Worm (Caenorhabditis elegans): Measurements from ENCODE around the gene W02F12.4.

The W02F12.4 gene

DNA sequence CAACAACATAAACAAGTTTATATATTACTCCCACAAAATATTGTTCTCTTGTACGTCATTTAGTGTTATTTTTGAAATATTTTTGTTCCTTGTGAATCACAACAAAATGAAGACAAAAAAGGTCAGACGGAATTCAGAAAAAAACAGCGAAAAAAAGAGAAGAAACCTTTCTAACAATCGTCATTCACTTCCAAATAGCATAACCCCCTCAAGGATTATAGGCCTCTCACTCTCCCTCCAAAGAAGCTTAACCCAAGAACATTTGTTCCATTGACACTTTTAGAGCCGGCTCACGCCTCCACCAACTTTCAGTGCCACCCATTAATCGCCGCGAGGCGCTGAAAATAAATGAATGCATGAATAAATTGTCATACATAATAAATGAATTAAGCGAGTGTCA, 47.2 kb downstream of the W02F12.4 start:
- TF ChIP-seq hmg-4 (GFP tag; optimal IDR thresholded peaks at IDR 0.05) (no peak), hnd-1 (tag; optimal IDR thresholded peaks at IDR 0.05) (no peak), pes-1 (GFP tag; IDR thresholded peaks at IDR 0.05) (no peak), ceh-13 (GFP tag; optimal IDR thresholded peaks at IDR 0.05) (no peak), tra-4 (tag; optimal IDR thresholded peaks at IDR 0.05) (no peak), flt-1 (GFP tag; IDR thresholded peaks at IDR 0.05) (no peak), ets-7 (tag; optimal IDR thresholded peaks at IDR 0.05) (no peak), scrt-1 (GFP tag; IDR thresholded peaks at IDR 0.05) (no peak), hmbx-1 (tag; optimal IDR thresholded peaks at IDR 0.05) (no peak), aly-1 (tag; optimal IDR thresholded peaks at IDR 0.05) (no peak), ama-1 (optimal IDR thresholded peaks at IDR 0.05) (no peak), B0310.2 (tag; optimal IDR thresholded peaks at IDR 0.05) (no peak), tbx-37 (GFP tag; conservative IDR thresholded peaks at IDR 0.05) (no peak), ceh-36 (tag; optimal IDR thresholded peaks at IDR 0.05) (no peak), F13C5.2 (tag; optimal IDR thresholded peaks at IDR 0.05) (no peak), sea-1 (GFP tag; conservative IDR thresholded peaks at IDR 0.05) (no peak), tbx-11 (GFP tag; IDR thresholded peaks at IDR 0.05) (no peak)

DNA sequence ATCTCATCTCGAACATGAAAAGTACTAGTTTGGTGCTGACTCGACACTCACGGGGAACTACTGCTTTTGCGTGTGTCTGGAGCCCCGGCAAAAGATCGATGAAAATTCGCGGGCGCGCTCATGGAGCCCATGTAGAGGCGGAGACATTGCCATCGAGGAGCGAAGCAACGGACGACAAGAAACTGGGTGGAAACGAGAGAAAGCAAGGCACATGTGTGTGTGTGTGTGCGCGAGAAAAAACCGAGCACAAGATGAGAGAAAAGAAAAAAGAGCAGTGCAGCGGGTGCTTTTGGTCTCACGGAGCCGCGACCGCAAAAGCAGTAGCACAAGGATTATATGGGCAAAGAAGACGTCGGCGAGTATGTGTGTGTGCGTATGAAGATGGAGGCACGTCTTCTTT, 48.0 kb downstream of the W02F12.4 start:
- TF ChIP-seq aly-1 (tag; optimal IDR thresholded peaks at IDR 0.05) (peak; percentile 11), F13C5.2 (tag; optimal IDR thresholded peaks at IDR 0.05) (peak; percentile 53), scrt-1 (GFP tag; IDR thresholded peaks at IDR 0.05) (no peak), tbx-11 (GFP tag; IDR thresholded peaks at IDR 0.05) (no peak), ama-1 (optimal IDR thresholded peaks at IDR 0.05) (no peak), tra-4 (tag; optimal IDR thresholded peaks at IDR 0.05) (no peak), ets-7 (tag; optimal IDR thresholded peaks at IDR 0.05) (no peak), ceh-36 (tag; optimal IDR thresholded peaks at IDR 0.05) (no peak), B0310.2 (tag; optimal IDR thresholded peaks at IDR 0.05) (no peak), tbx-37 (GFP tag; conservative IDR thresholded peaks at IDR 0.05) (no peak)

DNA sequence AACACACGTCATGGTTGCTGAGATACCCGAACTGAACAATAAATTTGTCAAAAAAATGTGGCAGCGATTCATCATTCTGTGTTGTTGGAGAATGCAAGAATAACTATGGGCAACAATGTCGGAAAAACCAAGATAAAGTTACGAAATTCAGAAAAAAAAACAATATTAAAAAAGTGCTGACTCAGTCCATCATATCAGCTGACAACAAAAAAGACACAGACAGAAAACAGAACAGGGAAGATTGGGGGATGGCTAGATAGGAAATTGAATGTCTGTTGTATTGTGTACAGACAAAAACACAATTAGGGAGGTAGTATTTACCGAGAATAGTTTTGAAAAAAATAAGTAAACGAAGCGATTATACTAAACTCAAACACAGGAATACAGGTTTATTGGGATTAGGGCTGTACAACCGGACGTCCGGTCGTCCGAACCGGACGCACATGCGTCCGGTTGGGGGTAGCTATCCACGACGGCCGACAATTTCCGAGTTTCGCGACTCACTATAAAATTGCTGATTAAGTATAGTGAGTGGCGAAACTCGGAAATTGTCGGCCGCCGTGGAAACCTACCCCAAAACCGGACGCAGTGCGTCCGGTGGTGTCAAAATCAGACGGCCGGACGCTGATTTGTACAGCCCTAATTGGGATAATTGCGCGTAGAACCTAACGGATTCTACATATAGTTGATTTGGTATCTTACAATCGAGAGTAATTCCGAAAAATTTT, 49.0 kb downstream of the W02F12.4 start:
- TF ChIP-seq tra-4 (tag; optimal IDR thresholded peaks at IDR 0.05) (no peak), ceh-36 (tag; optimal IDR thresholded peaks at IDR 0.05) (no peak), tbx-11 (GFP tag; IDR thresholded peaks at IDR 0.05) (no peak), scrt-1 (GFP tag; IDR thresholded peaks at IDR 0.05) (no peak), B0310.2 (tag; optimal IDR thresholded peaks at IDR 0.05) (no peak), flt-1 (GFP tag; IDR thresholded peaks at IDR 0.05) (no peak), ets-7 (tag; optimal IDR thresholded peaks at IDR 0.05) (no peak), aly-1 (tag; optimal IDR thresholded peaks at IDR 0.05) (no peak), hmg-4 (GFP tag; optimal IDR thresholded peaks at IDR 0.05) (no peak), F13C5.2 (tag; optimal IDR thresholded peaks at IDR 0.05) (no peak), hmbx-1 (tag; optimal IDR thresholded peaks at IDR 0.05) (no peak), ama-1 (optimal IDR thresholded peaks at IDR 0.05) (no peak), tbx-37 (GFP tag; conservative IDR thresholded peaks at IDR 0.05) (no peak)

DNA sequence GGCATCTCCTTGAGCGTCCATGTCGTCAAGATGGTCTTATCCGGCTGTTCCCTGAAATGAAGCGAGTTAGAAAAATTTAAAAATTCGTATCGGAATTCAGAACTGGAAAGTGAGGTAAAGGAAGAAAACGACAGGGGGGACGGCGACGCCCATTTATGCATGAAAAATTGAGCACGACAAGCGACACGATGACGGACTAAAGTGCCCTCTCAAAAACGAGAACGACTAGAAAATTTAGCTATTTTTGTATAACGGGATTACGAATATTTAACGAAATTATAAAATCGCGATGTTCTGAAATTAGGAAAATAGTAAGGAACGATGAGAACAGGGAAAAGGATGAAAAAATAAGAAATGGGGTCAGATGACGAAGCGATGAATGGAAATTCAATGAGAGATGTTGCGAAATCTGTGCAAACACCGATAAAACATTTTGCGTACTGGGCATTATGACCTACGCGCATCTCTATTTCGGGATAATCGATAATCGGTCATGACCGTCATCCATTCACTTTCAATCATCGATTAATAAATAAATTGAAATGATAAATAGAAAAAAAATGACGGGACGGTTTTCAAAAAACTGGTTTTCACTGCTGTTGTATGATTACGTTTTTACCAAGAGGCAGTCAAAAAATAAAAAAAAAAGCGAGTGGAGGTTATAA, 50.2 kb downstream of the W02F12.4 start, which contains the start of gene snb-1:
Gene snb-1 (minus strand): TSS at position 51 of the 665 bp plus-strand sequence.
- no peak for TF ChIP-seq F13C5.2 (tag; optimal IDR thresholded peaks at IDR 0.05)
- TF ChIP-seq ets-7 (tag; optimal IDR thresholded peaks at IDR 0.05): no peak
- TF ChIP-seq tra-4 (tag; optimal IDR thresholded peaks at IDR 0.05): no peak
- no peak for TF ChIP-seq tbx-11 (GFP tag; IDR thresholded peaks at IDR 0.05)
- no peak for TF ChIP-seq pes-1 (GFP tag; IDR thresholded peaks at IDR 0.05)
- no peak for TF ChIP-seq hmg-4 (GFP tag; optimal IDR thresholded peaks at IDR 0.05)
- TF ChIP-seq B0310.2 (tag; optimal IDR thresholded peaks at IDR 0.05): no peak
- TF ChIP-seq ceh-13 (GFP tag; optimal IDR thresholded peaks at IDR 0.05): no peak
- TF ChIP-seq tbx-37 (GFP tag; conservative IDR thresholded peaks at IDR 0.05): no peak

DNA sequence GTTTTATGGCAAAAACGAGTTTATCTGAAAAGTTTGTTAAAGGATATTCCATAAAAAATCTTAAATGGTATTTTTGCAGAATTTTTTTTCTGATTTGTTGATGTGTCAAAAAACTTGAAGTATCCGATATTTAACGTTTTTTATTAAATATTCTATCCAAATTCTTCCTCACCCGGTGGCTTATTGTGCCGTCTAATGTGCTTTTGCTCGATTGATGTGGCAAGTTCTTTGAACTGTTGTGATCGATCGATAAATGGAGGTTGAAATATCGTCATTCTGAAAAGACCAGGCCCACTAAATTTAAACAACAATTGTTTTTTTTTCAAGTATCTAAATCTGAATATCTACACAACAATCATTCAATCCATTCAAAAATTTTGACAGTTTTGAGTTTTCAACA, 51.6 kb downstream of the W02F12.4 start, which contains the start of gene syx-18:
Gene syx-18 (minus strand): TSS at position 276 of the 400 bp plus-strand sequence.
- no peak for TF ChIP-seq ama-1 (optimal IDR thresholded peaks at IDR 0.05)
- no peak for TF ChIP-seq hmg-4 (GFP tag; optimal IDR thresholded peaks at IDR 0.05)
- no peak for TF ChIP-seq aly-1 (tag; optimal IDR thresholded peaks at IDR 0.05)
- no peak for TF ChIP-seq scrt-1 (GFP tag; IDR thresholded peaks at IDR 0.05)
- TF ChIP-seq tbx-37 (GFP tag; conservative IDR thresholded peaks at IDR 0.05): no peak
- no peak for TF ChIP-seq hnd-1 (tag; optimal IDR thresholded peaks at IDR 0.05)
